Worm (Caenorhabditis elegans) whole organism, L1 larva: ENCODE measurements around the gene his-71.

Experiments used
- C04F5.9 ChIP-seq: sonication (generic microtip); optimal IDR thresholded peaks from 2 replicates; lab custom pipeline; 2016; ENCODE audit warnings: missing genetic modification characterization, missing compliant biosample characterization
- C16A3.4 ChIP-seq: fragments of 150-350 bp; optimal IDR thresholded peaks from 2 replicates; lab custom pipeline; 2014; ENCODE audit warnings: missing biosample characterization, missing genetic modification characterization
- C34B4.2 ChIP-seq: sonication (generic microtip); optimal IDR thresholded peaks from 2 replicates; lab custom pipeline; 2017; ENCODE audit warnings: mild to moderate bottlenecking, missing genetic modification characterization, missing compliant biosample characterization
- F16B12.6 ChIP-seq: fragments of 150-350 bp; optimal IDR thresholded peaks from 2 replicates; lab custom pipeline; 2014; ENCODE audit warnings: missing biosample characterization, missing genetic modification characterization
- Y116A8C.19 ChIP-seq: sonication (generic microtip); optimal IDR thresholded peaks from 2 replicates; lab custom pipeline; 2016; ENCODE audit warnings: missing compliant biosample characterization, missing genetic modification characterization, borderline replicate concordance
- aha-1 ChIP-seq: fragments of 150-350 bp; optimal IDR thresholded peaks from 2 replicates; lab custom pipeline; 2014; ENCODE audit warnings: missing biosample characterization, missing genetic modification characterization
- alr-1 ChIP-seq: fragments of 200-800 bp; sonication (Bioruptor generic); optimal IDR thresholded peaks from 2 replicates; lab custom pipeline; 2018; ENCODE audit warnings: borderline replicate concordance, mild to moderate bottlenecking, missing genetic modification characterization, missing compliant biosample characterization
- aly-2 ChIP-seq: fragments of 150-350 bp; optimal IDR thresholded peaks from 2 replicates; lab custom pipeline; 2014; ENCODE audit warnings: missing biosample characterization, missing genetic modification characterization
- ama-1 ChIP-seq: fragments of 150-350 bp; optimal IDR thresholded peaks from 2 replicates; lab custom pipeline; 2014
- blmp-1 ChIP-seq: fragments of 150-350 bp; optimal IDR thresholded peaks from 2 replicates; lab custom pipeline; 2014; ENCODE audit warnings: missing biosample characterization, missing genetic modification characterization
- ceh-63 ChIP-seq: fragments of 200-800 bp; sonication (Bioruptor generic); optimal IDR thresholded peaks from 2 replicates; lab custom pipeline; 2018; ENCODE audit warnings: mild to moderate bottlenecking, missing genetic modification characterization, missing compliant biosample characterization
- ceh-8 ChIP-seq: fragments of 200-800 bp; sonication (Bioruptor generic); optimal IDR thresholded peaks from 2 replicates; lab custom pipeline; 2018; ENCODE audit warnings: mild to moderate bottlenecking, missing genetic modification characterization, moderate library complexity, missing compliant biosample characterization
- ceh-82 ChIP-seq, 3 experiments: fragments of 150-350 bp in 1 of 3; sonication (generic microtip) in 2 of 3; optimal IDR thresholded peaks; 2 replicates each; lab custom pipeline; 2014 to 2017; ENCODE audit warnings: missing biosample characterization in 3 of 3, missing genetic modification characterization in 3 of 3
- ceh-88 ChIP-seq: fragments of 200-800 bp; sonication (Bioruptor generic); IDR thresholded peaks from 2 replicates; pipeline ENCODE4 v1.3.6; 2022; ENCODE audit warnings: missing genetic modification characterization, missing compliant biosample characterization
- ces-1 ChIP-seq: fragments of 150-350 bp; optimal IDR thresholded peaks from 2 replicates; lab custom pipeline; 2014; ENCODE audit warnings: missing biosample characterization, missing genetic modification reagents, missing genetic modification characterization
- dpl-1 ChIP-seq, 3 experiments: fragments of 150-350 bp in 2 of 3; sonication (generic microtip) in 1 of 3; optimal IDR thresholded peaks; 2 replicates each; lab custom pipeline; 2014 to 2017; ENCODE audit warnings: missing biosample characterization in 3 of 3, missing genetic modification characterization in 3 of 3, missing genetic modification reagents in 3 of 3
- egl-13 ChIP-seq: sonication (generic microtip); optimal IDR thresholded peaks from 2 replicates; lab custom pipeline; 2016; ENCODE audit warnings: missing genotype, missing genetic modification reagents, missing genetic modification characterization, missing compliant biosample characterization
- elt-3 ChIP-seq, 6 experiments: fragments of 150-350 bp in 1 of 6; sonication (generic microtip); optimal IDR thresholded peaks; 2 replicates each; lab custom pipeline; 2017 to 2018; ENCODE audit warnings: missing biosample characterization in 6 of 6, missing genetic modification characterization in 6 of 6, inconsistent platforms in 1 of 6
- ets-5 ChIP-seq: fragments of 200-800 bp; sonication (Bioruptor generic); IDR thresholded peaks from 2 replicates; pipeline ENCODE4 v1.3.6; 2022; ENCODE audit warnings: missing genetic modification characterization, missing compliant biosample characterization
- fkh-4 ChIP-seq: sonication (generic microtip); optimal IDR thresholded peaks from 2 replicates; lab custom pipeline; 2016; ENCODE audit warnings: missing compliant biosample characterization, missing genetic modification characterization, borderline replicate concordance
- fkh-8 ChIP-seq: sonication (generic microtip); optimal IDR thresholded peaks from 2 replicates; lab custom pipeline; 2016; ENCODE audit warnings: mild to moderate bottlenecking, missing genetic modification characterization, missing compliant biosample characterization
- fos-1 ChIP-seq: fragments of 150-350 bp; optimal IDR thresholded peaks from 2 replicates; lab custom pipeline; 2014; ENCODE audit warnings: missing biosample characterization, missing genetic modification characterization
- hlh-17 ChIP-seq: fragments of 200-800 bp; sonication (Bioruptor generic); optimal IDR thresholded peaks from 2 replicates; lab custom pipeline; 2018; ENCODE audit warnings: missing genetic modification characterization, mild to moderate bottlenecking, missing compliant biosample characterization, moderate library complexity, borderline replicate concordance
- hpl-2 ChIP-seq: fragments of 150-350 bp; optimal IDR thresholded peaks from 2 replicates; lab custom pipeline; 2014; ENCODE audit warnings: missing biosample characterization, missing genetic modification reagents, missing genetic modification characterization
- irx-1 ChIP-seq: sonication (generic microtip); optimal IDR thresholded peaks from 2 replicates; lab custom pipeline; 2016; ENCODE audit warnings: missing genetic modification characterization, missing compliant biosample characterization
- isw-1 ChIP-seq: fragments of 200-800 bp; sonication (Bioruptor generic); IDR thresholded peaks from 2 replicates; pipeline ENCODE4 v1.3.6; 2022; ENCODE audit warnings: missing genetic modification characterization, missing compliant biosample characterization
- jun-1 ChIP-seq: fragments of 150-350 bp; optimal IDR thresholded peaks from 2 replicates; lab custom pipeline; 2014; ENCODE audit warnings: missing biosample characterization, missing genetic modification reagents, missing genetic modification characterization
- lin-13 ChIP-seq: fragments of 150-350 bp; optimal IDR thresholded peaks from 2 replicates; lab custom pipeline; 2014; ENCODE audit warnings: missing biosample characterization, missing genetic modification reagents, missing genetic modification characterization
- lin-14 ChIP-seq: fragments of 200-800 bp; sonication (Bioruptor generic); optimal IDR thresholded peaks from 2 replicates; lab custom pipeline; 2018; ENCODE audit warnings: mild to moderate bottlenecking, missing genetic modification characterization, moderate library complexity, missing compliant biosample characterization
- lin-35 ChIP-seq, 2 experiments: fragments of 150-350 bp; optimal IDR thresholded peaks; 2 replicates each; lab custom pipeline; 2014; ENCODE audit warnings: missing biosample characterization in 2 of 2, missing genetic modification characterization in 2 of 2, missing genetic modification reagents in 2 of 2
- lsy-2 ChIP-seq, 2 experiments: fragments of 150-350 bp; optimal IDR thresholded peaks; 2 replicates each; lab custom pipeline; 2014; ENCODE audit warnings: missing biosample characterization in 2 of 2, missing genetic modification characterization in 2 of 2
- mab-9 ChIP-seq: fragments of 200-800 bp; sonication (Bioruptor generic); IDR thresholded peaks from 2 replicates; pipeline ENCODE4 v1.3.6; 2022; ENCODE audit warnings: missing genetic modification reagents, missing genetic modification characterization, missing compliant biosample characterization
- mdl-1 ChIP-seq, 2 experiments: fragments of 150-350 bp; optimal IDR thresholded peaks; 2 replicates each; lab custom pipeline; 2014 to 2017; ENCODE audit warnings: missing biosample characterization in 2 of 2, missing genetic modification characterization in 2 of 2, inconsistent platforms in 1 of 2
- mef-2 ChIP-seq: fragments of 150-350 bp; optimal IDR thresholded peaks from 2 replicates; lab custom pipeline; 2014; ENCODE audit warnings: missing biosample characterization, missing genetic modification characterization
- nhr-12 ChIP-seq: sonication (generic microtip); optimal IDR thresholded peaks from 2 replicates; lab custom pipeline; 2017; ENCODE audit warnings: missing biosample characterization, missing genetic modification characterization
- nhr-20 ChIP-seq: sonication (generic microtip); optimal IDR thresholded peaks from 2 replicates; lab custom pipeline; 2016; ENCODE audit warnings: mild to moderate bottlenecking, missing genetic modification characterization, missing compliant biosample characterization
- nhr-28 ChIP-seq: fragments of 150-350 bp; optimal IDR thresholded peaks from 2 replicates; lab custom pipeline; 2014; ENCODE audit warnings: missing biosample characterization, missing genetic modification characterization
- nhr-47 ChIP-seq: sonication (generic microtip); optimal IDR thresholded peaks from 2 replicates; lab custom pipeline; 2016; ENCODE audit warnings: mild to moderate bottlenecking, missing genetic modification characterization, moderate library complexity, missing compliant biosample characterization
- nhr-71 ChIP-seq: sonication (generic microtip); optimal IDR thresholded peaks from 2 replicates; lab custom pipeline; 2016; ENCODE audit warnings: mild to moderate bottlenecking, missing genetic modification characterization, moderate library complexity, missing compliant biosample characterization
- nhr-76 ChIP-seq: sonication (generic microtip); optimal IDR thresholded peaks from 2 replicates; lab custom pipeline; 2017; ENCODE audit warnings: missing biosample characterization, missing genetic modification characterization
- nhr-84 ChIP-seq: sonication (generic microtip); optimal IDR thresholded peaks from 2 replicates; lab custom pipeline; 2017; ENCODE audit warnings: missing biosample characterization, missing genetic modification characterization
- nhr-90 ChIP-seq: sonication (generic microtip); optimal IDR thresholded peaks from 2 replicates; lab custom pipeline; 2016; ENCODE audit warnings: mild to moderate bottlenecking, missing genetic modification characterization, missing compliant biosample characterization; ENCODE audit not compliant: poor library complexity
- pag-3 ChIP-seq: sonication (generic microtip); optimal IDR thresholded peaks from 2 replicates; lab custom pipeline; 2017; ENCODE audit warnings: missing genetic modification characterization, mild to moderate bottlenecking, missing compliant biosample characterization, antibody characterized with exemption, borderline replicate concordance; ENCODE audit not compliant: insufficient read depth
- sox-4 ChIP-seq: sonication (generic microtip); optimal IDR thresholded peaks from 2 replicates; lab custom pipeline; 2016; ENCODE audit warnings: missing genetic modification characterization, missing compliant biosample characterization
- sup-37 ChIP-seq: fragments of 200-800 bp; sonication (Bioruptor generic); optimal IDR thresholded peaks from 2 replicates; lab custom pipeline; 2018; ENCODE audit warnings: mild to moderate bottlenecking, missing genetic modification characterization, missing compliant biosample characterization
- swsn-7 ChIP-seq: sonication (generic microtip); optimal IDR thresholded peaks from 2 replicates; lab custom pipeline; 2016; ENCODE audit warnings: missing genetic modification characterization, missing compliant biosample characterization
- tbx-2 ChIP-seq: sonication (generic microtip); optimal IDR thresholded peaks from 2 replicates; lab custom pipeline; 2016; ENCODE audit warnings: missing genetic modification characterization, missing compliant biosample characterization
- tlp-1 ChIP-seq: fragments of 150-350 bp; optimal IDR thresholded peaks from 2 replicates; lab custom pipeline; 2014; ENCODE audit warnings: missing biosample characterization, missing genetic modification characterization
- unc-130 ChIP-seq: fragments of 150-350 bp; optimal IDR thresholded peaks from 2 replicates; lab custom pipeline; 2017; ENCODE audit warnings: missing biosample characterization, missing genetic modification characterization, inconsistent platforms
- unc-30 ChIP-seq: sonication (generic microtip); optimal IDR thresholded peaks from 2 replicates; lab custom pipeline; 2017; ENCODE audit warnings: missing biosample characterization, missing genetic modification characterization
- unc-98 ChIP-seq: fragments of 200-800 bp; sonication (Bioruptor generic); IDR thresholded peaks from 2 replicates; pipeline ENCODE4 v1.3.6; 2022; ENCODE audit warnings: missing genetic modification characterization, missing compliant biosample characterization
- ztf-4 ChIP-seq: fragments of 150-350 bp; optimal IDR thresholded peaks from 2 replicates; lab custom pipeline; 2014; ENCODE audit warnings: missing biosample characterization, missing genetic modification characterization

Gene his-71

DNA sequence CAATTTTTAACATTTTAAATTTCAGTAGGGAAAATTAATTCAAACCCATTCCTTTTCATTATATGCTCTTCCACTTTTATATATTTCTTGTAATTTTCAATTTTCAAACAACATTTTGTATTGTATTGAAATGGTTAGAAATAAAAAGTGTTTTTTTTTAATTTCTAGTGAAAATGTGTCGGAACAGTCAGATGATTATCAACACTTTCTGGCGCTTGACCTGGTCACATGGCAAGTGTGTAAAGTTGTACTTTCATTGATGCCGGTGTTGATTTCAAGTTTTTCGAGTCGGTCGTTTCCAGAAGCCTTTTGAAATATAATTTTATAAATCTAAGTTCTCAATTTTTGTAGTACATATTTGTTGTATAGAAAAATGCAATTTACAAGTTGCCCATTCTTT, 44.8 kb upstream of the his-71 start (continued):
- TF ChIP-seq lsy-2 (tag; optimal IDR thresholded peaks at IDR 0.05; lab: Kevin White, UChicago), result peak; percentile 9 to 19
- TF ChIP-seq mef-2 (tag; lab: Kevin White, UChicago), result no peak
- no peak for TF ChIP-seq nhr-47 (tag; lab: Kevin White, UChicago)
- peak; percentile 4 for TF ChIP-seq pag-3 (tag; lab: Kevin White, UChicago)
- no peak for TF ChIP-seq ces-1 (GFP tag; lab: Kevin White, UChicago)
- TF ChIP-seq nhr-84 (tag; lab: Kevin White, UChicago), result no peak
- no peak for TF ChIP-seq ets-5 (GFP tag; lab: Robert Waterston, UW)
- TF ChIP-seq ceh-82 (tag; optimal IDR thresholded peaks at IDR 0.05; lab: Kevin White, UChicago), result no peak
- TF ChIP-seq C04F5.9, result no peak
- no peak for TF ChIP-seq lin-13 (GFP tag; lab: Kevin White, UChicago)
- no peak for TF ChIP-seq elt-3 (tag; optimal IDR thresholded peaks at IDR 0.05; lab: Kevin White, UChicago)
- no peak for TF ChIP-seq nhr-12 (tag; lab: Kevin White, UChicago)
- no peak for TF ChIP-seq C34B4.2 (tag; lab: Kevin White, UChicago)
- TF ChIP-seq lin-35 (GFP tag; optimal IDR thresholded peaks at IDR 0.05; lab: Kevin White, UChicago), result peak in 1 of 2 experiments; percentile 68
- TF ChIP-seq unc-30 (tag; lab: Kevin White, UChicago), result no peak
- TF ChIP-seq Y116A8C.19 (tag; lab: Kevin White, UChicago), result no peak
- TF ChIP-seq blmp-1 (tag; lab: Kevin White, UChicago), result peak; percentile 72
- TF ChIP-seq unc-130 (tag; lab: Kevin White, UChicago), result no peak
- TF ChIP-seq egl-13 (tag; lab: Kevin White, UChicago), result no peak
- TF ChIP-seq isw-1 (GFP tag; lab: Robert Waterston, UW), result no peak
- TF ChIP-seq aly-2, result no peak
- no peak for TF ChIP-seq irx-1 (tag; lab: Kevin White, UChicago)
- no peak for TF ChIP-seq hpl-2 (GFP tag; lab: Kevin White, UChicago)
- TF ChIP-seq ceh-8 (GFP tag; lab: Kevin White, UChicago), result no peak
- TF ChIP-seq nhr-90, result peak; percentile 13
- no peak for TF ChIP-seq sup-37
- TF ChIP-seq ceh-63 (GFP tag; lab: Kevin White, UChicago), result no peak
- no peak for TF ChIP-seq alr-1 (tag; lab: Kevin White, UChicago)
- TF ChIP-seq F16B12.6 (tag; lab: Kevin White, UChicago), result no peak
- TF ChIP-seq jun-1 (tag; lab: Kevin White, UChicago), result no peak
- TF ChIP-seq hlh-17 (GFP tag; lab: Kevin White, UChicago), result no peak
- TF ChIP-seq mdl-1 (tag; optimal IDR thresholded peaks at IDR 0.05; lab: Kevin White, UChicago), result peak in 1 of 2 experiments; percentile 40
- TF ChIP-seq tlp-1, result no peak
- peak in 1 of 3 experiments; percentile 11 for TF ChIP-seq dpl-1 (GFP tag; optimal IDR thresholded peaks at IDR 0.05; lab: Kevin White, UChicago)
- no peak for TF ChIP-seq fkh-8 (tag; lab: Kevin White, UChicago)
- TF ChIP-seq swsn-7 (tag; lab: Kevin White, UChicago), result no peak
- no peak for TF ChIP-seq fkh-4
- no peak for TF ChIP-seq mab-9 (GFP tag; lab: Robert Waterston, UW)
- TF ChIP-seq sox-4 (tag; lab: Kevin White, UChicago), result no peak
- TF ChIP-seq fos-1, result no peak
- no peak for TF ChIP-seq C16A3.4
- peak; percentile 64 for TF ChIP-seq nhr-20 (tag; lab: Kevin White, UChicago)
- TF ChIP-seq nhr-71 (tag; lab: Kevin White, UChicago), result peak; percentile 68
- no peak for TF ChIP-seq tbx-2 (tag; lab: Kevin White, UChicago)
- TF ChIP-seq nhr-28 (tag; lab: Kevin White, UChicago), result no peak
- peak; percentile 64 for TF ChIP-seq lin-14 (GFP tag; lab: Kevin White, UChicago)
- no peak for TF ChIP-seq aha-1 (tag; lab: Kevin White, UChicago)
- no peak for TF ChIP-seq ama-1 (lab: Kevin White, UChicago)
- no peak for TF ChIP-seq unc-98
- TF ChIP-seq ceh-88 (GFP tag; lab: Robert Waterston, UW), result no peak
- TF ChIP-seq nhr-76 (tag; lab: Kevin White, UChicago), result no peak
- TF ChIP-seq ztf-4, result no peak
